Fruit fly (Drosophila melanogaster): ENCODE measurements around the gene trh.

The trh gene

dm6 chr3L:424565-424964 lies 32.1 kb upstream of the trh start (continued):
- TF ChIP-seq scrt (GFP tag; optimal IDR thresholded peaks at IDR 0.05), result no peak
- no peak for TF ChIP-seq CG8281 (tag; optimal IDR thresholded peaks at IDR 0.05)
- peak; percentile 69 for TF ChIP-seq gsb-n (tag; optimal IDR thresholded peaks at IDR 0.05)
- TF ChIP-seq nerfin-1 (tag; optimal IDR thresholded peaks at IDR 0.05), result peak; percentile 9

- TF ChIP-seq Taf1 (GFP tag; IDR thresholded peaks at IDR 0.05), result no peak
- no peak for TF ChIP-seq lab (GFP tag; optimal IDR thresholded peaks at IDR 0.05)
- no peak for TF ChIP-seq CG9932 (GFP tag; IDR thresholded peaks at IDR 0.05)
- no peak for TF ChIP-seq C15 (GFP tag; IDR thresholded peaks at IDR 0.05)
- TF ChIP-seq CG6654 (GFP tag; optimal IDR thresholded peaks at IDR 0.05), result no peak
- TF ChIP-seq CG1603 (tag; optimal IDR thresholded peaks at IDR 0.05), result peak; percentile 7
- TF ChIP-seq pfk (GFP tag; optimal IDR thresholded peaks at IDR 0.05), result no peak
- no peak for TF ChIP-seq CG16815 (GFP tag; optimal IDR thresholded peaks at IDR 0.05)
- no peak for TF ChIP-seq CG32532 (GFP tag; IDR thresholded peaks at IDR 0.05)
- TF ChIP-seq trh (GFP tag; optimal IDR thresholded peaks at IDR 0.05), result no peak
- TF ChIP-seq zfh1 (GFP tag; IDR thresholded peaks at IDR 0.05), result 0 out of 3 replicates have a peak, but pooled peaks have one; percentile 32
- TF ChIP-seq Hey (tag; optimal IDR thresholded peaks at IDR 0.05), result no peak
- TF ChIP-seq wek (GFP tag; optimal IDR thresholded peaks at IDR 0.05), result no peak
- TF ChIP-seq lov (optimal IDR thresholded peaks at IDR 0.05), result no peak
- no peak for TF ChIP-seq lov (GFP tag; IDR thresholded peaks at IDR 0.05)
- TF ChIP-seq CG5953 (GFP tag; IDR thresholded peaks at IDR 0.05), result no peak
- TF ChIP-seq CG3065 (GFP tag; optimal IDR thresholded peaks at IDR 0.05), result no peak
- no peak for TF ChIP-seq pan (optimal IDR thresholded peaks at IDR 0.05)
- no peak for TF ChIP-seq pan (GFP tag; optimal IDR thresholded peaks at IDR 0.05 in 1 of 2, IDR thresholded peaks at IDR 0.05 in 1 of 2)
- no peak for TF ChIP-seq CG11085 (GFP tag; IDR thresholded peaks at IDR 0.05)
- no peak for TF ChIP-seq schlank (tag; optimal IDR thresholded peaks at IDR 0.05)
- no peak for TF ChIP-seq prd (optimal IDR thresholded peaks at IDR 0.05)
- TF ChIP-seq prd (GFP tag; IDR thresholded peaks at IDR 0.05), result peak; percentile 43; the same call in 1 of the 3 replicates
- TF ChIP-seq CG4404 (GFP tag; IDR thresholded peaks at IDR 0.05), result 0 out of 2 replicates have a peak, but pooled peaks have one; percentile 11
- peak; percentile 6 for TF ChIP-seq fd96Cb (tag; optimal IDR thresholded peaks at IDR 0.05)
- no peak for TF ChIP-seq ro (GFP tag; IDR thresholded peaks at IDR 0.05)
- peak; percentile 10 for TF ChIP-seq dmrt11E (tag; optimal IDR thresholded peaks at IDR 0.05)
- TF ChIP-seq CG17361 (GFP tag; IDR thresholded peaks at IDR 0.05), result 0 out of 3 replicates have a peak, but pooled peaks have one; percentile 20
- TF ChIP-seq bsh (GFP tag; optimal IDR thresholded peaks at IDR 0.05), result peak in 1 of 2 experiments; percentile 19
- TF ChIP-seq dysf (GFP tag; IDR thresholded peaks at IDR 0.05), result no peak
- no peak for TF ChIP-seq sob (GFP tag; IDR thresholded peaks at IDR 0.05)
- no peak for TF ChIP-seq CG9817 (tag; optimal IDR thresholded peaks at IDR 0.05)
- TF ChIP-seq vvl (GFP tag; IDR thresholded peaks at IDR 0.05), result peak; percentile 10; the same call in 1 of the 2 replicates
- no peak for TF ChIP-seq CG7271 (tag; optimal IDR thresholded peaks at IDR 0.05)
- TF ChIP-seq CG17328 (GFP tag; IDR thresholded peaks at IDR 0.05), result 0 out of 2 replicates have a peak, but pooled peaks have one; percentile 17
- no peak for TF ChIP-seq CG17612 (GFP tag; IDR thresholded peaks at IDR 0.05)
- TF ChIP-seq luna (GFP tag; optimal IDR thresholded peaks at IDR 0.05), result no peak
- no peak for TF ChIP-seq CG10959 (GFP tag; IDR thresholded peaks at IDR 0.05)
- TF ChIP-seq Rx (GFP tag; IDR thresholded peaks at IDR 0.05), result peak; percentile 34; the same call in 1 of the 2 replicates
- TF ChIP-seq repo (GFP tag; optimal IDR thresholded peaks at IDR 0.05), result no peak
- TF ChIP-seq Ets65A (GFP tag), result peak; percentile 66
- no peak for TF ChIP-seq CG1024 (GFP tag; IDR thresholded peaks at IDR 0.05)
- TF ChIP-seq sens (GFP tag), result peak; percentile 66
- TF ChIP-seq CG7928 (GFP tag; optimal IDR thresholded peaks at IDR 0.05), result no peak
Measured at dm6 chr3L:420656-421055, 28.2 kb upstream of the trh start.
